Fruit fly (Drosophila melanogaster) whole organism, embryonic: ENCODE measurements around the gene CG6567.

Source experiments
- Aef1 ChIP-seq: fragments of 200-800 bp; sonication (Bioruptor generic); IDR thresholded peaks from 3 replicates; pipeline ENCODE4 v1.3.6; 2022; ENCODE audit warnings: missing biosample characterization, missing genetic modification characterization
- CG10431 ChIP-seq: fragments of 200-800 bp; sonication (Bioruptor generic); optimal IDR thresholded peaks from 3 replicates; lab custom pipeline; 2018; ENCODE audit warnings: missing biosample characterization, mild to moderate bottlenecking, missing genetic modification characterization
- CG10462 ChIP-seq: fragments of 200-800 bp; sonication (Bioruptor generic); optimal IDR thresholded peaks from 2 replicates; lab custom pipeline; 2016; ENCODE audit warnings: missing biosample characterization, missing genetic modification characterization
- CG10959 ChIP-seq: fragments of 200-800 bp; sonication (Bioruptor generic); IDR thresholded peaks from 2 replicates; pipeline ENCODE4 v1.3.6; 2022; ENCODE audit warnings: missing biosample characterization, missing genetic modification characterization
- CG12155 ChIP-seq: fragments of 200-800 bp; sonication (Bioruptor generic); optimal IDR thresholded peaks from 3 replicates; lab custom pipeline; 2016; ENCODE audit warnings: missing biosample characterization, missing genetic modification characterization
- CG12942 ChIP-seq: fragments of 200-800 bp; sonication (Bioruptor generic); optimal IDR thresholded peaks from 3 replicates; lab custom pipeline; 2016; ENCODE audit warnings: missing biosample characterization, missing genetic modification characterization
- CG13775 ChIP-seq: fragments of 200-800 bp; sonication (Bioruptor generic); optimal IDR thresholded peaks from 3 replicates; lab custom pipeline; 2017; ENCODE audit warnings: missing biosample characterization, mild to moderate bottlenecking, missing genetic modification characterization
- CG14050 ChIP-seq: fragments of 200-800 bp; sonication (Bioruptor generic); IDR thresholded peaks from 3 replicates; pipeline ENCODE4 v1.3.6; 2022; ENCODE audit warnings: missing biosample characterization, missing genetic modification characterization
- CG14441 ChIP-seq: fragments of 200-800 bp; sonication (Bioruptor generic); IDR thresholded peaks from 2 replicates; pipeline ENCODE4 v1.3.6; 2022; ENCODE audit warnings: missing biosample characterization, missing genetic modification characterization
- CG15073 ChIP-seq: fragments of 200-800 bp; sonication (Bioruptor generic); optimal IDR thresholded peaks from 2 replicates; lab custom pipeline; 2016; ENCODE audit warnings: missing biosample characterization, missing genetic modification characterization
- CG1602 ChIP-seq: fragments of 200-800 bp; sonication (Bioruptor generic); optimal IDR thresholded peaks from 3 replicates; lab custom pipeline; 2016; ENCODE audit warnings: missing biosample characterization, missing genetic modification characterization
- CG1792 ChIP-seq: fragments of 200-800 bp; sonication (Bioruptor generic); optimal IDR thresholded peaks from 2 replicates; lab custom pipeline; 2016; ENCODE audit warnings: missing biosample characterization, missing genetic modification characterization
- CG1832 ChIP-seq: fragments of 200-800 bp; sonication (Bioruptor generic); optimal IDR thresholded peaks from 2 replicates; lab custom pipeline; 2017; ENCODE audit warnings: missing biosample characterization, mild to moderate bottlenecking, missing genetic modification characterization, inconsistent platforms
- CG30403 ChIP-seq: fragments of 200-800 bp; sonication (Bioruptor generic); optimal IDR thresholded peaks from 3 replicates; lab custom pipeline; 2016; ENCODE audit warnings: missing biosample characterization, missing genetic modification characterization
- CG30431 ChIP-seq: fragments of 200-800 bp; sonication (Bioruptor generic); optimal IDR thresholded peaks from 2 replicates; lab custom pipeline; 2017; ENCODE audit warnings: missing biosample characterization, missing genetic modification characterization
- CG34422 ChIP-seq: fragments of 200-800 bp; sonication (Bioruptor generic); IDR thresholded peaks from 3 replicates; pipeline ENCODE4 v1.3.6; 2022; ENCODE audit warnings: missing biosample characterization, missing genetic modification characterization
- CG4854 ChIP-seq: fragments of 200-800 bp; sonication (Bioruptor generic); optimal IDR thresholded peaks from 2 replicates; lab custom pipeline; 2016; ENCODE audit warnings: missing biosample characterization, missing genetic modification characterization, inconsistent platforms
- CG6683 ChIP-seq: fragments of 200-800 bp; sonication (Bioruptor generic); optimal IDR thresholded peaks from 2 replicates; lab custom pipeline; 2017; ENCODE audit warnings: missing biosample characterization, mild to moderate bottlenecking, missing genetic modification characterization, missing genetic modification reagents
- CG7928 ChIP-seq: fragments of 200-800 bp; sonication (Bioruptor generic); optimal IDR thresholded peaks from 2 replicates; lab custom pipeline; 2017; ENCODE audit warnings: missing biosample characterization, mild to moderate bottlenecking, missing genetic modification characterization
- CG7987 ChIP-seq: fragments of 200-800 bp; sonication (Bioruptor generic); optimal IDR thresholded peaks from 2 replicates; lab custom pipeline; 2018; ENCODE audit warnings: missing biosample characterization, mild to moderate bottlenecking, missing genetic modification characterization, moderate library complexity
- CG8359 ChIP-seq: fragments of 200-800 bp; sonication (Bioruptor generic); optimal IDR thresholded peaks from 2 replicates; lab custom pipeline; 2017; ENCODE audit warnings: missing biosample characterization, mild to moderate bottlenecking, missing genetic modification characterization, borderline replicate concordance
- Dip3 ChIP-seq: fragments of 200-800 bp; sonication (Bioruptor generic); optimal IDR thresholded peaks from 3 replicates; lab custom pipeline; 2016; ENCODE audit warnings: missing biosample characterization, missing genetic modification characterization
- Drgx ChIP-seq: fragments of 200-800 bp; sonication (Bioruptor generic); IDR thresholded peaks from 2 replicates; pipeline ENCODE4 v1.3.6; 2022; ENCODE audit warnings: missing biosample characterization, missing genetic modification characterization
- HHEX ChIP-seq: fragments of 200-800 bp; sonication (Bioruptor generic); optimal IDR thresholded peaks from 3 replicates; lab custom pipeline; 2017; ENCODE audit warnings: missing biosample characterization, mild to moderate bottlenecking, missing genetic modification characterization, missing genetic modification reagents
- HLH3B ChIP-seq: fragments of 200-800 bp; sonication (Bioruptor generic); IDR thresholded peaks from 2 replicates; pipeline ENCODE4 v1.3.6; 2022; ENCODE audit warnings: missing biosample characterization, missing genetic modification characterization
- HLH4C ChIP-seq: fragments of 200-800 bp; sonication (Bioruptor generic); IDR thresholded peaks from 3 replicates; pipeline ENCODE4 v1.3.6; 2022; ENCODE audit warnings: missing biosample characterization, missing genetic modification characterization; ENCODE audit not compliant: partially characterized antibody
- HLH54F ChIP-seq: fragments of 200-800 bp; sonication (Bioruptor generic); optimal IDR thresholded peaks from 3 replicates; lab custom pipeline; 2016; ENCODE audit warnings: missing biosample characterization, missing genetic modification characterization
- HLHmδ ChIP-seq: fragments of 200-800 bp; sonication (Bioruptor generic); optimal IDR thresholded peaks from 2 replicates; lab custom pipeline; 2018; ENCODE audit warnings: missing biosample characterization, mild to moderate bottlenecking, missing genetic modification characterization, moderate library complexity
- Hand ChIP-seq: fragments of 200-800 bp; sonication (Bioruptor generic); optimal IDR thresholded peaks from 2 replicates; lab custom pipeline; 2017; ENCODE audit warnings: mild to moderate bottlenecking, missing biosample characterization, missing genetic modification reagents, missing genetic modification characterization
- HmgD ChIP-seq: fragments of 200-800 bp; sonication (Bioruptor generic); optimal IDR thresholded peaks from 3 replicates; lab custom pipeline; 2016; ENCODE audit warnings: missing biosample characterization, missing genetic modification characterization
- Hr51 ChIP-seq, 2 experiments: fragments of 200-800 bp; sonication (Bioruptor generic); optimal IDR thresholded peaks; 2 replicates in 1 of 2; 3 replicates in 1 of 2; lab custom pipeline; 2016 to 2018; ENCODE audit warnings: missing biosample characterization in 2 of 2, missing genetic modification characterization in 2 of 2, mild to moderate bottlenecking in 1 of 2, moderate library complexity in 1 of 2
- Max ChIP-seq: fragments of 200-800 bp; sonication (Bioruptor generic); optimal IDR thresholded peaks from 2 replicates; lab custom pipeline; 2016; ENCODE audit warnings: missing biosample characterization, mild to moderate bottlenecking, missing genetic modification characterization
- Sox102F ChIP-seq: fragments of 200-800 bp; sonication (Bioruptor generic); optimal IDR thresholded peaks from 2 replicates; lab custom pipeline; 2018; ENCODE audit warnings: missing biosample characterization, mild to moderate bottlenecking, missing genetic modification characterization, moderate library complexity
- Stat92E ChIP-seq, 3 experiments: fragments of >200 bp in 2 of 3; fragments of 200-800 bp in 1 of 3; sonication (Bioruptor generic) in 1 of 3; optimal IDR thresholded peaks; 2 replicates each; lab custom pipeline; 2017 to 2019; ENCODE audit warnings: missing biosample characterization in 3 of 3, missing genetic modification characterization in 3 of 3, mild to moderate bottlenecking in 1 of 3, moderate library complexity in 1 of 3
- bbx ChIP-seq: fragments of 200-800 bp; sonication (Bioruptor generic); IDR thresholded peaks from 2 replicates; pipeline ENCODE4 v1.3.6; 2022; ENCODE audit warnings: missing biosample characterization, missing genetic modification characterization; ENCODE audit not compliant: partially characterized antibody
- cato ChIP-seq: fragments of 200-800 bp; sonication (Bioruptor generic); optimal IDR thresholded peaks from 2 replicates; lab custom pipeline; 2016; ENCODE audit warnings: missing biosample characterization, missing genetic modification characterization, borderline replicate concordance
- danr ChIP-seq: fragments of 200-800 bp; sonication (Bioruptor generic); IDR thresholded peaks from 2 replicates; pipeline ENCODE4 v1.3.6; 2022; ENCODE audit warnings: missing biosample characterization, missing genetic modification characterization
- dimm ChIP-seq: fragments of 200-800 bp; sonication (Bioruptor generic); IDR thresholded peaks from 2 replicates; pipeline ENCODE4 v1.3.6; 2022; ENCODE audit warnings: missing biosample characterization, missing genetic modification characterization
- dpn ChIP-seq, 2 experiments: fragments of 200-800 bp; sonication (Bioruptor generic); optimal IDR thresholded peaks; 3 replicates each; lab custom pipeline; 2016; ENCODE audit warnings: missing biosample characterization in 2 of 2, missing genetic modification characterization in 2 of 2
- dysf ChIP-seq: fragments of 200-800 bp; sonication (Bioruptor generic); IDR thresholded peaks from 3 replicates; pipeline ENCODE4 v1.3.6; 2022; ENCODE audit warnings: missing biosample characterization, missing genetic modification characterization
- fd96Cb ChIP-seq: fragments of 200-800 bp; sonication (Bioruptor generic); optimal IDR thresholded peaks from 2 replicates; lab custom pipeline; 2018; ENCODE audit warnings: missing biosample characterization, mild to moderate bottlenecking, missing genetic modification characterization, moderate library complexity
- ftz-f1 ChIP-seq: fragments of 200-800 bp; sonication (Bioruptor generic); optimal IDR thresholded peaks from 2 replicates; lab custom pipeline; 2016; ENCODE audit warnings: missing biosample characterization, missing genetic modification characterization
- lola ChIP-seq, 3 experiments: fragments of >200 bp in 2 of 3; fragments of 200-800 bp in 1 of 3; sonication (Bioruptor generic) in 1 of 3; optimal IDR thresholded peaks; 2 replicates each; lab custom pipeline; 2017 to 2019; ENCODE audit warnings: missing biosample characterization in 3 of 3, missing genetic modification characterization in 3 of 3, mild to moderate bottlenecking in 1 of 3, moderate library complexity in 1 of 3
- peb ChIP-seq: fragments of 200-800 bp; sonication (Bioruptor generic); IDR thresholded peaks from 2 replicates; pipeline ENCODE4 v1.3.6; 2022; ENCODE audit warnings: missing biosample characterization, missing genetic modification characterization
- pho ChIP-seq: fragments of 200-800 bp; sonication (Bioruptor generic); optimal IDR thresholded peaks from 2 replicates; lab custom pipeline; 2016; ENCODE audit warnings: missing biosample characterization, missing genetic modification characterization
- run ChIP-seq: fragments of 200-800 bp; sonication (Bioruptor generic); optimal IDR thresholded peaks from 3 replicates; lab custom pipeline; 2018; ENCODE audit warnings: missing biosample characterization, mild to moderate bottlenecking, missing genetic modification characterization
- sens ChIP-seq: fragments of 200-800 bp; sonication (Bioruptor generic); peaks from one replicate; lab custom pipeline; 2016; ENCODE audit warnings: missing biosample characterization, missing genetic modification characterization
- tgo ChIP-seq: fragments of 200-800 bp; sonication (Bioruptor generic); IDR thresholded peaks from 3 replicates; pipeline ENCODE4 v1.3.6; 2022; ENCODE audit warnings: missing biosample characterization, missing genetic modification characterization
- tin ChIP-seq: fragments of 200-800 bp; sonication (Bioruptor generic); optimal IDR thresholded peaks from 3 replicates; lab custom pipeline; 2016; ENCODE audit warnings: missing biosample characterization, missing genetic modification characterization
- tio ChIP-seq: fragments of 200-800 bp; sonication (Bioruptor generic); optimal IDR thresholded peaks from 2 replicates; lab custom pipeline; 2017; ENCODE audit warnings: missing biosample characterization, missing genetic modification characterization, inconsistent platforms

Gene CG6567

DNA sequence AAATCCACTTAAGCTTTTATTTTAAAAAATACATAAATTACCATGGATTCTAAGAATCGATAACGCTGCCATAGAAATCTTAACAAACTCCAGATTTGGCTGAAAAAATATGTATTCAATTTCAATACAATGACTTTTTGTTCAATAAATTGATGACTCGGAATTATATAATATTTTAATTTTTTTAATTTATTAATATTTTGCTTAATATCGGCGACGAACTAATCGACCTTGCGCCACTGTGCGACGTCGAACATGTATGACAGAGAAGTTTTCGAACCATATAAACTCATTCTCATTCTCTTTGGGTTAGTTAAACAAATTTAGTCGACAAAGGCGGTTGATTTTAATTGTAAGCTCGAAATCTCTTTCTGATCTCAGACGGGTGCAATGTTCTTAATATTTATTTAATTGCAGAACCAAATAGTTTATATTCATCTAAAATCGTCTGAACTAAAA is 4.7 kb downstream of the CG6567 start, which contains the start of gene CG42394 (continued):
- peak; percentile 93 for TF ChIP-seq HLH3B (GFP tag; lab: Robert Waterston, UW)
- TF ChIP-seq HLH54F (GFP tag; lab: Kevin White, UChicago), result peak; percentile 60
- TF ChIP-seq CG6683 (GFP tag; lab: Kevin White, UChicago), result peak; percentile 96
- peak; percentile 89 for TF ChIP-seq CG10462 (GFP tag; lab: Kevin White, UChicago)
- TF ChIP-seq Hr51 (GFP tag; optimal IDR thresholded peaks at IDR 0.05; lab: Kevin White, UChicago), result peak; percentile 77 to 96
- peak; percentile 90 for TF ChIP-seq CG30431 (GFP tag; lab: Kevin White, UChicago)
- TF ChIP-seq Drgx, result peak; percentile 95
- peak; percentile 79 for TF ChIP-seq CG10431 (GFP tag; lab: Kevin White, UChicago)
- peak; percentile 94 for TF ChIP-seq Sox102F (GFP tag; lab: Kevin White, UChicago)
- TF ChIP-seq Max (GFP tag; lab: Kevin White, UChicago), result peak; percentile 96
- TF ChIP-seq dysf (GFP tag; lab: Robert Waterston, UW), result peak; percentile 95
- peak; percentile 80 for TF ChIP-seq run (tag; lab: Kevin White, UChicago)
- TF ChIP-seq cato, result peak; percentile 84
- peak; percentile 78 for TF ChIP-seq peb (GFP tag; lab: Robert Waterston, UW)
- TF ChIP-seq CG13775 (GFP tag; lab: Kevin White, UChicago), result peak; percentile 94
- no peak for TF ChIP-seq HLH4C (GFP tag; lab: Robert Waterston, UW)
- TF ChIP-seq CG34422, result peak; percentile 93
- TF ChIP-seq HHEX (GFP tag; lab: Kevin White, UChicago), result peak; percentile 94
- peak in 1 of 3 experiments; percentile 83 for TF ChIP-seq Stat92E (GFP tag; optimal IDR thresholded peaks at IDR 0.05; lab: Kevin White, UChicago)
- no peak for TF ChIP-seq HLHmδ
- peak; percentile 53 for TF ChIP-seq CG15073 (GFP tag; lab: Kevin White, UChicago)
- TF ChIP-seq Hand (GFP tag; lab: Kevin White, UChicago), result peak; percentile 92
- TF ChIP-seq CG14050 (GFP tag; lab: Robert Waterston, UW), result peak; percentile 92
- peak; percentile 93 for TF ChIP-seq tgo (GFP tag; lab: Robert Waterston, UW)
- TF ChIP-seq CG7987, result peak; percentile 93
- TF ChIP-seq CG8359, result peak; percentile 93
- peak; percentile 97 for TF ChIP-seq sens (GFP tag; lab: Kevin White, UChicago)
- peak; percentile 90 for TF ChIP-seq Aef1 (GFP tag; lab: Robert Waterston, UW)
- TF ChIP-seq bbx (GFP tag; lab: Robert Waterston, UW), result 0 out of 2 replicates have a peak, but pooled peaks have one; percentile 37
- no peak for TF ChIP-seq HmgD (GFP tag; lab: Kevin White, UChicago)
- TF ChIP-seq ftz-f1 (GFP tag; lab: Kevin White, UChicago), result no peak
- peak; percentile 97 for TF ChIP-seq fd96Cb (tag; lab: Kevin White, UChicago)
- TF ChIP-seq Dip3 (GFP tag; lab: Kevin White, UChicago), result peak; percentile 64
- peak; percentile 73 for TF ChIP-seq CG7928
- peak; percentile 95 for TF ChIP-seq tin (GFP tag; lab: Kevin White, UChicago)
- TF ChIP-seq lola (GFP tag; optimal IDR thresholded peaks at IDR 0.05; lab: Kevin White, UChicago), result peak in 1 of 3 experiments; percentile 96
- no peak for TF ChIP-seq CG4854
- peak; percentile 87 for TF ChIP-seq danr
- peak; percentile 68 for TF ChIP-seq pho (GFP tag; lab: Kevin White, UChicago)
- peak; percentile 47 for TF ChIP-seq CG1792 (GFP tag; lab: Kevin White, UChicago)
- peak; percentile 89 for TF ChIP-seq tio (GFP tag; lab: Kevin White, UChicago)
- TF ChIP-seq CG10959 (GFP tag; lab: Robert Waterston, UW), result peak; percentile 93
- peak; percentile 93 for TF ChIP-seq CG14441 (GFP tag; lab: Robert Waterston, UW)
- peak; percentile 92 for TF ChIP-seq CG1602 (GFP tag; lab: Kevin White, UChicago)
- peak; percentile 86 for TF ChIP-seq CG12155 (GFP tag; lab: Kevin White, UChicago)
- no peak for TF ChIP-seq CG1832 (GFP tag; lab: Kevin White, UChicago)
- TF ChIP-seq dpn (GFP tag; optimal IDR thresholded peaks at IDR 0.05; lab: Kevin White, UChicago), result peak; percentile 66 to 92
- TF ChIP-seq CG30403, result peak; percentile 92
- TF ChIP-seq CG12942 (GFP tag; lab: Kevin White, UChicago), result peak; percentile 87
- peak; percentile 72; the same call in 1 of the 2 replicates for TF ChIP-seq dimm (GFP tag; lab: Robert Waterston, UW)
